Worm (Caenorhabditis elegans): ENCODE data around the gene srbc-61.

Gene srbc-61

ce11 chrV:17471564-17471963, 5.0 kb upstream of the srbc-61 start, which contains the start of gene srh-235:
Gene srh-235 (minus strand): TSS chrV:17471664.
- no peak for TF ChIP-seq W03F9.2 (tag; optimal IDR thresholded peaks at IDR 0.05)
- TF ChIP-seq dao-5 (tag; optimal IDR thresholded peaks at IDR 0.05), result no peak
- TF ChIP-seq him-1 (tag; optimal IDR thresholded peaks at IDR 0.05), result no peak

DNA sequence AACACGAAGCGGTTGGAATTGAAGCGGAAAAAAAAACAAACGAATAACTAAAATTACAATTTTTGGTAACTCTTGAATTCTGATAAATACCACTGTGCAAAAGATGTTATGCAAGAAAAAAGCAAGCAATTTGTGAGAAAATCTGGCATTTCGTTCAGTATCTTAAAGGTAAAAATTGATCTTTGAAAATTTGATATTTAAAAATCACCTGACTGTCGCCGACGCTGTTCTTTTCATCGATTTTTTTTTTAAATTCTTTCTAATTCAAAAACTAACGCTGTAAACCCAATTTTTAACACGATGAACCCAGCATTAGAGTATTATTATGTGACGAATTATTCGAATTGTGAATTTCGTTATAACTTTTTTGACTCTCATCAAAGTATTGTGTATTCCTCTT, 2.9 kb upstream of the srbc-61 start, which contains the start of gene srh-123:
Gene srh-123 (plus strand): TSS at position 301 of the 400 bp plus-strand sequence.
- TF ChIP-seq dao-5 (tag; optimal IDR thresholded peaks at IDR 0.05), result no peak

- TF ChIP-seq dao-5 (tag; optimal IDR thresholded peaks at IDR 0.05) (no peak), him-1 (tag; optimal IDR thresholded peaks at IDR 0.05) (no peak), W03F9.2 (tag; optimal IDR thresholded peaks at IDR 0.05) (no peak)
These were observed 8.5 kb downstream of the srbc-61 start, which contains the start of gene srh-111 for ce11 chrV:17485078-17485477. Gene srh-111 (minus strand): TSS chrV:17485178.

DNA sequence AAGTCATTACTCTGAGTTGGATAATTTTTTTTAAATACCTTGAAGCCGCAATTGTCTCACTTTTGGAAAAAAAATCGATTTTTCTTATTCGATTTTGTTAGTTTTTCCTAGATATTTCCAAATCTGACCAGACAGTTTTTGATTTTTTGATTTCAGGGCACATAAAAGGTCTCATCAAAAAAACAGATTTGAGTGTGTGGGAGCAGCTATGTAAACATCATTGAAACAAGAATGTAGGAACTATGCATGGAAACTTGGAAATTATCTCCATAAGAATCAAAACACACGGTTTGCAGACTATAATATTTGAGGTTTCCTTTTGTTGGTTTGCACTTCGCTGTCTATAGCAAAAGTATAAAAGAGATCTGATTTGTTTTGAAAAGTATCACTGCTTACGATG, 9.4 kb downstream of the srbc-61 start, which contains the start of gene scl-24:
Gene scl-24 (plus strand): TSS at position 301 of the 400 bp plus-strand sequence.
- TF ChIP-seq him-1 (tag; optimal IDR thresholded peaks at IDR 0.05) (no peak), dao-5 (tag; optimal IDR thresholded peaks at IDR 0.05) (no peak), W03F9.2 (tag; optimal IDR thresholded peaks at IDR 0.05) (no peak)

DNA sequence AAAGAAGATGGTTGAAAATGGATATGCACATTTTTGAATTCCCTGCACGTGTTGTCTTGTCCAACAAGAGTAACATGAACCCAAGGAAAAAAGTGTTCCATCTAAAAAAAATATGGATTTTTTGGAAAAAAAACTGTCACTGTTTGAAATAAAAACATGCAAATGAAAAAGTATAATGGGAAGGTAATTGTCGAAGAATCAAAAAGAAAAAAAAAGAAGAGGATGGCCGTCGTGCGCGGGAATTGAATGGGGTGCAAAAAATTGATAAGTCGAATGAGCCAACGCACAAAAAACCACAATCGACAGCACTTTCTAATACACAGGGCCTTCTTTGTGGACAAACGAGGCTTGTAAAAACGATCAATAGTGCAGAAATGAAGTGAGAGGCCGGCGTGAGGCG, 17.1 kb downstream of the srbc-61 start, which contains the start of gene fbxa-102:
Gene fbxa-102 (minus strand): TSS at position 101 of the 400 bp plus-strand sequence.
- no peak for TF ChIP-seq W03F9.2 (tag; optimal IDR thresholded peaks at IDR 0.05)
- no peak for TF ChIP-seq dao-5 (tag; optimal IDR thresholded peaks at IDR 0.05)
- TF ChIP-seq him-1 (tag; optimal IDR thresholded peaks at IDR 0.05), result no peak

- TF ChIP-seq W03F9.2 (tag; optimal IDR thresholded peaks at IDR 0.05), result no peak
- no peak for TF ChIP-seq him-1 (tag; optimal IDR thresholded peaks at IDR 0.05)
- no peak for TF ChIP-seq dao-5 (tag; optimal IDR thresholded peaks at IDR 0.05)
These were observed 19.5 kb downstream of the srbc-61 start, which contains the start of gene srh-118 for ce11 chrV:17496071-17496470. Gene srh-118 (minus strand): TSS chrV:17496171.

ce11 chrV:17500055-17500454, 23.5 kb downstream of the srbc-61 start:
- TF ChIP-seq him-1 (tag; optimal IDR thresholded peaks at IDR 0.05) (no peak), dao-5 (tag; optimal IDR thresholded peaks at IDR 0.05) (no peak), W03F9.2 (tag; optimal IDR thresholded peaks at IDR 0.05) (no peak)

- TF ChIP-seq dao-5 (tag; optimal IDR thresholded peaks at IDR 0.05) (no peak), him-1 (tag; optimal IDR thresholded peaks at IDR 0.05) (no peak), W03F9.2 (tag; optimal IDR thresholded peaks at IDR 0.05) (no peak)
These were observed 29.7 kb downstream of the srbc-61 start, which contains the start of gene srw-31 for ce11 chrV:17506289-17506688. Gene srw-31 (plus strand): TSS chrV:17506589.

- TF ChIP-seq W03F9.2 (tag; optimal IDR thresholded peaks at IDR 0.05) (no peak), dao-5 (tag; optimal IDR thresholded peaks at IDR 0.05) (no peak), him-1 (tag; optimal IDR thresholded peaks at IDR 0.05) (no peak)
These were observed 31.9 kb downstream of the srbc-61 start, which contains the start of gene srw-32 for ce11 chrV:17508493-17508892. Gene srw-32 (plus strand): TSS chrV:17508793.

- TF ChIP-seq dao-5 (tag; optimal IDR thresholded peaks at IDR 0.05), result no peak
- TF ChIP-seq W03F9.2 (tag; optimal IDR thresholded peaks at IDR 0.05), result no peak
- TF ChIP-seq him-1 (tag; optimal IDR thresholded peaks at IDR 0.05), result no peak
These were observed 36.2 kb downstream of the srbc-61 start for ce11 chrV:17512763-17513162.

- TF ChIP-seq W03F9.2 (tag; optimal IDR thresholded peaks at IDR 0.05) (no peak), dao-5 (tag; optimal IDR thresholded peaks at IDR 0.05) (no peak), him-1 (tag; optimal IDR thresholded peaks at IDR 0.05) (no peak)
These were observed 37.2 kb downstream of the srbc-61 start for ce11 chrV:17513831-17514230.

- TF ChIP-seq dao-5 (tag; optimal IDR thresholded peaks at IDR 0.05), result no peak
- TF ChIP-seq W03F9.2 (tag; optimal IDR thresholded peaks at IDR 0.05), result no peak
- TF ChIP-seq him-1 (tag; optimal IDR thresholded peaks at IDR 0.05), result no peak
These were observed 44.1 kb downstream of the srbc-61 start, which contains the start of gene fbxa-136 for ce11 chrV:17520735-17521134. Gene fbxa-136 (plus strand): TSS chrV:17521035.
